Fruit fly (Drosophila melanogaster) whole organism, adult: Measurements from ENCODE around the gene ClC-a.
A peak's percentile ranks its signal among the peaks of the same experiment; 100 is the strongest.

Experiments
- CG12768 ChIP-seq: fragments of 200-800 bp; sonication (Bioruptor generic); optimal IDR thresholded peaks from 2 replicates; lab custom pipeline; 2017; ENCODE audit warnings: missing biosample characterization, missing genetic modification characterization, mild to moderate bottlenecking, moderate library complexity, missing genetic modification reagents
- CG14711 ChIP-seq: fragments of 200-800 bp; sonication (Bioruptor generic); optimal IDR thresholded peaks from 2 replicates; lab custom pipeline; 2018; ENCODE audit warnings: missing biosample characterization, mild to moderate bottlenecking, missing genetic modification characterization, moderate library complexity
- CG1620 ChIP-seq: fragments of 200-800 bp; sonication (Bioruptor generic); optimal IDR thresholded peaks from 2 replicates; lab custom pipeline; 2016; ENCODE audit warnings: missing biosample characterization, missing genetic modification characterization
- CG5204 ChIP-seq: fragments of 200-800 bp; sonication (Bioruptor generic); optimal IDR thresholded peaks from 2 replicates; lab custom pipeline; 2016; ENCODE audit warnings: missing biosample characterization, missing genetic modification characterization
- CG7045 ChIP-seq: fragments of 200-800 bp; sonication (Bioruptor generic); optimal IDR thresholded peaks from 2 replicates; lab custom pipeline; 2017; ENCODE audit warnings: missing biosample characterization, mild to moderate bottlenecking, missing genetic modification characterization
- Clk ChIP-seq: fragments of 200-800 bp; sonication (Bioruptor generic); optimal IDR thresholded peaks from 2 replicates; lab custom pipeline; 2017; ENCODE audit warnings: missing biosample characterization, missing genetic modification characterization
- Hr96 ChIP-seq: fragments of 200-800 bp; sonication (Bioruptor generic); optimal IDR thresholded peaks from 2 replicates; lab custom pipeline; 2016; ENCODE audit warnings: missing biosample characterization, missing genetic modification characterization
- bab1 ChIP-seq: fragments of 200-800 bp; sonication (Bioruptor generic); optimal IDR thresholded peaks from 3 replicates; lab custom pipeline; 2019; ENCODE audit warnings: missing biosample characterization, mild to moderate bottlenecking, missing genetic modification characterization, moderate library complexity
- cic ChIP-seq: fragments of 200-800 bp; sonication (Bioruptor generic); optimal IDR thresholded peaks from 2 replicates; lab custom pipeline; 2017; ENCODE audit warnings: missing biosample characterization, mild to moderate bottlenecking, missing genetic modification characterization, moderate library complexity
- kay ChIP-seq: fragments of 200-800 bp; sonication (Bioruptor generic); peaks from one replicate; lab custom pipeline; 2016; ENCODE audit warnings: missing biosample characterization, missing genetic modification characterization, borderline replicate concordance
- pad ChIP-seq: fragments of 200-800 bp; sonication (Bioruptor generic); optimal IDR thresholded peaks from 3 replicates; lab custom pipeline; 2017; ENCODE audit warnings: missing biosample characterization, missing genetic modification characterization, mild to moderate bottlenecking, moderate library complexity, missing genetic modification reagents
- tj ChIP-seq: fragments of 200-800 bp; sonication (Bioruptor generic); optimal IDR thresholded peaks from 3 replicates; lab custom pipeline; 2017; ENCODE audit warnings: missing biosample characterization, mild to moderate bottlenecking, missing genetic modification characterization, moderate library complexity
- toe ChIP-seq: fragments of 200-800 bp; sonication (Bioruptor generic); optimal IDR thresholded peaks from 2 replicates; lab custom pipeline; 2016; ENCODE audit warnings: missing biosample characterization, missing genetic modification characterization

DNA sequence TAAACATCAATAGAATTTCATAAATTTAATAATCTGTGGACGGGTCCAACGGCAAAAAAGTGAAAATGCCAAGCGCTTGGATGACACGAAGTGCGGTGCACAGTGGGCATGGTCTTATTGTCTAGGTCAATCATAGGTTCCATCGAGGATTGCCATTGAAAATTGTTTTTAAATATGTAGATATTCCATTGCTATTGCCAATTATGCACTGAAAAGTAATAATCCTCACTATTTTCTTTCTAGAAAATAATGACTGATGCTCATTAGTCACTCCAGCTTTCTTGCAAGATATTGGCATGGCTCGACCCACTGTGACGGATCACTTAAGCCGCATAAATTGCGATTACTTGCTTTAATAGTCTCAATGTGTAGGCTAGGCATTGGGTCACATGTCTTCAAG lies 6.3 kb downstream of the ClC-a start:
- TF ChIP-seq pad (GFP tag; lab: Kevin White, UChicago) = no peak
- TF ChIP-seq CG7045 = no peak
- TF ChIP-seq bab1 (GFP tag; lab: Kevin White, UChicago) = no peak
- TF ChIP-seq Hr96 (GFP tag; lab: Kevin White, UChicago) = no peak
- TF ChIP-seq tj (GFP tag; lab: Kevin White, UChicago) = no peak
- TF ChIP-seq cic = no peak
- peak; percentile 17 for TF ChIP-seq toe (GFP tag; lab: Kevin White, UChicago)
- TF ChIP-seq CG5204 (GFP tag; lab: Kevin White, UChicago) = no peak
- TF ChIP-seq CG12768 (GFP tag; lab: Kevin White, UChicago) = no peak
- no peak for TF ChIP-seq Clk (GFP tag; lab: Kevin White, UChicago)
- TF ChIP-seq kay (GFP tag; lab: Kevin White, UChicago) = no peak
- TF ChIP-seq CG14711 (tag; lab: Kevin White, UChicago) = no peak
- TF ChIP-seq CG1620 (GFP tag; lab: Kevin White, UChicago) = no peak
